Worm (Caenorhabditis elegans): ENCODE results near the gene C17G10.1.
A peak's percentile ranks its signal among the peaks of the same experiment; 100 is the strongest.

Gene C17G10.1

ce11 chrII:5605538-5605945, 9.2 kb downstream of the C17G10.1 start (continued):
- no peak for TF ChIP-seq nhr-179 (tag; optimal IDR thresholded peaks at IDR 0.05)
- TF ChIP-seq hsf-1 (GFP tag; IDR thresholded peaks at IDR 0.05), result no peak
- TF ChIP-seq xnd-1 (tag; optimal IDR thresholded peaks at IDR 0.05), result no peak
- TF ChIP-seq F49E8.2 (tag; optimal IDR thresholded peaks at IDR 0.05; ENCODE audit: insufficient read depth), result no peak
- TF ChIP-seq somi-1 (GFP tag; optimal IDR thresholded peaks at IDR 0.05), result peak; percentile 77
- no peak for TF ChIP-seq tbx-9 (tag; optimal IDR thresholded peaks at IDR 0.05; ENCODE audit: borderline replicate concordance)
- no peak for TF ChIP-seq K12H6.12 (tag; optimal IDR thresholded peaks at IDR 0.05)
- no peak for TF ChIP-seq B0019.2 (GFP tag; conservative IDR thresholded peaks at IDR 0.05)
- TF ChIP-seq ets-4 (GFP tag; optimal IDR thresholded peaks at IDR 0.05), result no peak
- no peak for TF ChIP-seq hlh-12 (tag; optimal IDR thresholded peaks at IDR 0.05)
- TF ChIP-seq die-1 (tag; optimal IDR thresholded peaks at IDR 0.05), result peak; percentile 49
- no peak for TF ChIP-seq hrde-1 (tag; optimal IDR thresholded peaks at IDR 0.05; ENCODE audit: borderline replicate concordance)
- no peak for TF ChIP-seq snpc-4 (GFP tag; optimal IDR thresholded peaks at IDR 0.05)
- peak in 1 of 4 experiments; percentile 40 for TF ChIP-seq snpc-4 (tag; optimal IDR thresholded peaks at IDR 0.05)
- TF ChIP-seq ztf-26 (tag; optimal IDR thresholded peaks at IDR 0.05), result peak; percentile 88
- no peak for TF ChIP-seq him-1 (tag; optimal IDR thresholded peaks at IDR 0.05)
- no peak for TF ChIP-seq F52B5.7 (tag; optimal IDR thresholded peaks at IDR 0.05)
- peak; percentile 54 for TF ChIP-seq nhr-80 (tag; optimal IDR thresholded peaks at IDR 0.05)
- no peak for TF ChIP-seq egl-18 (GFP tag; IDR thresholded peaks at IDR 0.05)
- no peak for TF ChIP-seq F33H1.4 (GFP tag; IDR thresholded peaks at IDR 0.05)
- no peak for TF ChIP-seq aptf-2 (GFP tag; conservative IDR thresholded peaks at IDR 0.05)

DNA sequence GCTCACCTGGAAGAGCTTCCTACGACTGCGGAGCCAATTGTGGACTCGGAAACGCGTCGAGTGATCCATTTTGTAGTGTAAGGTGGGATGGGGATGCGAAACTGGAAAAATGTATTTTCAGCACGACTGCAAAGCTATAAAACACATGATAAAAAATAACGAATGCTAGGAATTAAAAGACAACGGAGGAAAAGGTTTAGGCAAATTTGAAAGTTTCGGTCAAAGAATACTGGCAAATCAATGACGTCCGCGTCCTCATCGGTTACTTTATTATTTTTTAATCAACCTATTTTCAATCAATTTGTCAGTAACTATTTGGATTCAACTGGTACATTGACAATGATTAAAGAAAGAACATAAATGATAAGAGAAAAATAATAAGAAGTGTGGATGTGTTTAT, 11.4 kb downstream of the C17G10.1 start, which contains the start of gene C17G10.7:
TSS of gene C17G10.7 (minus strand) at position 101 of the 400 bp plus-strand sequence.
- TF ChIP-seq ceh-40 (GFP tag; IDR thresholded peaks at IDR 0.05), result no peak
- no peak for TF ChIP-seq T26A5.8 (tag; optimal IDR thresholded peaks at IDR 0.05)
- TF ChIP-seq rec-8 (tag; optimal IDR thresholded peaks at IDR 0.05), result no peak
- TF ChIP-seq let-526 (GFP tag; IDR thresholded peaks at IDR 0.05), result no peak
- TF ChIP-seq repo-1 (tag; optimal IDR thresholded peaks at IDR 0.05), result no peak
- TF ChIP-seq aptf-3 (GFP tag; IDR thresholded peaks at IDR 0.05), result no peak
- no peak for TF ChIP-seq mcd-1 (GFP tag; IDR thresholded peaks at IDR 0.05)
- no peak for TF ChIP-seq madf-3 (GFP tag; IDR thresholded peaks at IDR 0.05)
- TF ChIP-seq nfyb-1 (GFP tag; IDR thresholded peaks at IDR 0.05), result no peak
- no peak for TF ChIP-seq Y53G8AR.9 (GFP tag; conservative IDR thresholded peaks at IDR 0.05)
- TF ChIP-seq K12H6.12 (tag; optimal IDR thresholded peaks at IDR 0.05), result no peak
- no peak for TF ChIP-seq lir-1 (GFP tag; conservative IDR thresholded peaks at IDR 0.05)

- TF ChIP-seq B0336.3 (GFP tag; IDR thresholded peaks at IDR 0.05) (no peak), Y53F4B.3 (GFP tag; IDR thresholded peaks at IDR 0.05) (no peak), repo-1 (tag; optimal IDR thresholded peaks at IDR 0.05) (no peak), snpc-3.4 (tag; optimal IDR thresholded peaks at IDR 0.05) (peak; percentile 49), sea-2 (GFP tag; IDR thresholded peaks at IDR 0.05) (no peak), snpc-4 (GFP tag; optimal IDR thresholded peaks at IDR 0.05) (no peak), snpc-4 (tag; optimal IDR thresholded peaks at IDR 0.05) (peak in 2 of 4 experiments; percentile 37 to 39), madf-3 (GFP tag; IDR thresholded peaks at IDR 0.05) (0 out of 2 replicates have a peak, but pooled peaks have one; percentile 28), madf-6 (GFP tag; IDR thresholded peaks at IDR 0.05) (peak; percentile 15; the same call in 1 of the 2 replicates), ZK185.1 (tag; optimal IDR thresholded peaks at IDR 0.05; ENCODE audit: poor library complexity, severe bottlenecking) (peak; percentile 49)
These were observed 23.0 kb downstream of the C17G10.1 start, which contains the start of gene dhs-6 for ce11 chrII:5619298-5619697. Gene dhs-6, minus strand, starts transcription at chrII:5619319.

All from whole organism, young adult.